Worm (Caenorhabditis elegans): Measurements from ENCODE around the gene efhd-1.
A peak's percentile ranks its signal among the peaks of the same experiment; 100 is the strongest.

Gene efhd-1

ce11 chrII:14154357-14154756, 24.3 kb upstream of the efhd-1 start, which contains the start of gene Y48B6A.1 (continued):
- TF ChIP-seq ceh-40 (GFP tag; IDR thresholded peaks at IDR 0.05) (no peak), madf-10 (tag; optimal IDR thresholded peaks at IDR 0.05) (peak; percentile 78), F37B4.10 (GFP tag; IDR thresholded peaks at IDR 0.05) (no peak), F39B2.1 (GFP tag; IDR thresholded peaks at IDR 0.05) (no peak), tbp1 (GFP tag; optimal IDR thresholded peaks at IDR 0.05) (peak; percentile 67), lin-26 (GFP tag; IDR thresholded peaks at IDR 0.05) (no peak), hlh-26 (GFP tag; conservative IDR thresholded peaks at IDR 0.05) (no peak), F57A8.1 (GFP tag; optimal IDR thresholded peaks at IDR 0.05) (peak; percentile 36), athp-1 (tag; optimal IDR thresholded peaks at IDR 0.05) (peak; percentile 89), repo-1 (tag; optimal IDR thresholded peaks at IDR 0.05) (no peak), hsf-1 (GFP tag; IDR thresholded peaks at IDR 0.05) (peak; percentile 49; the same call in 1 of the 2 replicates), nfya-2 (GFP tag; IDR thresholded peaks at IDR 0.05) (no peak), bed-1 (GFP tag; IDR thresholded peaks at IDR 0.05) (no peak), dox-1 (GFP tag; IDR thresholded peaks at IDR 0.05) (peak; percentile 97), snpc-3.4 (tag; optimal IDR thresholded peaks at IDR 0.05) (peak; percentile 79), rpc-1 (optimal IDR thresholded peaks at IDR 0.05) (no peak), rpc-1 (tag; optimal IDR thresholded peaks at IDR 0.05) (peak; percentile 3), ZK185.1 (tag; optimal IDR thresholded peaks at IDR 0.05; ENCODE audit: poor library complexity, severe bottlenecking) (no peak), snpc-1.3 (tag; optimal IDR thresholded peaks at IDR 0.05; ENCODE audit: insufficient read depth) (peak; percentile 82), F52B5.7 (tag; optimal IDR thresholded peaks at IDR 0.05) (peak; percentile 7), lin-40 (tag; optimal IDR thresholded peaks at IDR 0.05) (peak; percentile 82), ama-1 (optimal IDR thresholded peaks at IDR 0.05) (no peak), ama-1 (GFP tag; optimal IDR thresholded peaks at IDR 0.05) (no peak), dpl-1 (GFP tag; optimal IDR thresholded peaks at IDR 0.05) (peak; percentile 65), dpff-1 (tag; optimal IDR thresholded peaks at IDR 0.05) (no peak), lsl-1 (GFP tag; optimal IDR thresholded peaks at IDR 0.05) (peak; percentile 93), rec-8 (tag; optimal IDR thresholded peaks at IDR 0.05) (peak in 1 of 2 experiments; percentile 70), ets-4 (GFP tag; optimal IDR thresholded peaks at IDR 0.05) (no peak), tlf-1 (GFP tag; optimal IDR thresholded peaks at IDR 0.05) (peak; percentile 85), zim-3 (tag; optimal IDR thresholded peaks at IDR 0.05) (peak; percentile 43), F49E8.2 (tag; optimal IDR thresholded peaks at IDR 0.05; ENCODE audit: insufficient read depth) (peak; percentile 92), Y79H2A.3 (GFP tag; conservative IDR thresholded peaks at IDR 0.05) (0 out of 2 replicates have a peak, but pooled peaks have one; percentile 55), K11D2.4 (GFP tag; IDR thresholded peaks at IDR 0.05) (peak; percentile 86), madf-6 (GFP tag; IDR thresholded peaks at IDR 0.05) (peak; percentile 80), aptf-2 (GFP tag; conservative IDR thresholded peaks at IDR 0.05) (peak; percentile 88), attf-6 (GFP tag; IDR thresholded peaks at IDR 0.05) (0 out of 2 replicates have a peak, but pooled peaks have one; percentile 32), gei-17 (GFP tag; optimal IDR thresholded peaks at IDR 0.05) (peak; percentile 48), chd-7 (tag; optimal IDR thresholded peaks at IDR 0.05) (peak; percentile 30), nfya-1 (tag; optimal IDR thresholded peaks at IDR 0.05; ENCODE audit: borderline replicate concordance, insufficient read depth) (no peak), mel-28 (tag; optimal IDR thresholded peaks at IDR 0.05; ENCODE audit: borderline replicate concordance) (no peak), snpc-1.1 (tag; optimal IDR thresholded peaks at IDR 0.05; ENCODE audit: insufficient read depth) (peak; percentile 64), F55B11.4 (tag; optimal IDR thresholded peaks at IDR 0.05; ENCODE audit: borderline replicate concordance, insufficient read depth) (no peak), F33H1.4 (GFP tag; IDR thresholded peaks at IDR 0.05) (peak; percentile 76), B0035.1 (tag; optimal IDR thresholded peaks at IDR 0.05) (no peak), ekl-4 (GFP tag; IDR thresholded peaks at IDR 0.05) (peak; percentile 89), K12H6.12 (tag; optimal IDR thresholded peaks at IDR 0.05) (peak; percentile 91), nhr-179 (tag; optimal IDR thresholded peaks at IDR 0.05) (no peak), ccch-3 (GFP tag; optimal IDR thresholded peaks at IDR 0.05) (peak; percentile 80)

All from whole organism, young adult.